Worm (Caenorhabditis elegans): Measurements from ENCODE around the gene npr-15.

ce11 chrIII:3698366-3698765, 3.9 kb upstream of the npr-15 start:
- TF ChIP-seq D2030.7 (GFP tag; IDR thresholded peaks at IDR 0.05) (no peak), B0035.1 (tag; optimal IDR thresholded peaks at IDR 0.05) (no peak)

Measured in whole organism, young adult.